Worm (Caenorhabditis elegans) whole organism, late embryonic: ENCODE data around the gene gcy-7.

Experiments
- C08G9.2 ChIP-seq: sonication (generic microtip); optimal IDR thresholded peaks from 2 replicates; lab custom pipeline; 2016; ENCODE audit warnings: mild to moderate bottlenecking, missing genetic modification characterization, moderate library complexity, missing compliant biosample characterization
- F13H6.1 ChIP-seq: sonication (generic microtip); optimal IDR thresholded peaks from 2 replicates; lab custom pipeline; 2016; ENCODE audit warnings: missing genetic modification characterization, missing compliant biosample characterization
- T23F11.4 ChIP-seq: fragments of 200-800 bp; sonication (Bioruptor generic); optimal IDR thresholded peaks from 2 replicates; lab custom pipeline; 2018; ENCODE audit warnings: mild to moderate bottlenecking, missing genetic modification characterization, missing compliant biosample characterization
- ceh-14 ChIP-seq: sonication (generic microtip); optimal IDR thresholded peaks from 2 replicates; lab custom pipeline; 2016; ENCODE audit warnings: missing genotype, missing genetic modification characterization, missing compliant biosample characterization
- ceh-18 ChIP-seq: sonication (generic microtip); optimal IDR thresholded peaks from 2 replicates; lab custom pipeline; 2016; ENCODE audit warnings: missing genetic modification characterization, missing compliant biosample characterization
- ceh-19 ChIP-seq: fragments of 200-800 bp; sonication (Bioruptor generic); optimal IDR thresholded peaks from 2 replicates; lab custom pipeline; 2018; ENCODE audit warnings: mild to moderate bottlenecking, missing genetic modification characterization, missing compliant biosample characterization
- ceh-22 ChIP-seq: sonication (generic microtip); optimal IDR thresholded peaks from 2 replicates; lab custom pipeline; 2017; ENCODE audit warnings: missing biosample characterization, missing genetic modification characterization
- ceh-24 ChIP-seq: sonication (generic microtip); optimal IDR thresholded peaks from 2 replicates; lab custom pipeline; 2016; ENCODE audit warnings: mild to moderate bottlenecking, missing genetic modification characterization, missing compliant biosample characterization
- ceh-31 ChIP-seq: sonication (generic microtip); optimal IDR thresholded peaks from 2 replicates; lab custom pipeline; 2016; ENCODE audit warnings: missing genetic modification characterization, missing compliant biosample characterization
- ceh-34 ChIP-seq: sonication (generic microtip); optimal IDR thresholded peaks from 2 replicates; lab custom pipeline; 2016; ENCODE audit warnings: mild to moderate bottlenecking, missing genetic modification characterization, missing compliant biosample characterization
- ceh-45 ChIP-seq: fragments of 200-800 bp; sonication (Bioruptor generic); IDR thresholded peaks from 2 replicates; pipeline ENCODE4 v1.3.6; 2022; ENCODE audit warnings: missing genetic modification reagents, missing genetic modification characterization, missing compliant biosample characterization
- ceh-48 ChIP-seq: sonication (generic microtip); optimal IDR thresholded peaks from 2 replicates; lab custom pipeline; 2016; ENCODE audit warnings: missing genetic modification characterization, inconsistent platforms, missing compliant biosample characterization
- che-1 ChIP-seq: sonication (generic microtip); optimal IDR thresholded peaks from 2 replicates; lab custom pipeline; 2016; ENCODE audit warnings: mild to moderate bottlenecking, missing genetic modification characterization, missing compliant biosample characterization
- dmd-4 ChIP-seq: sonication (generic microtip); optimal IDR thresholded peaks from 2 replicates; lab custom pipeline; 2016; ENCODE audit warnings: borderline replicate concordance, missing genetic modification characterization, missing compliant biosample characterization
- elt-2 ChIP-seq: sonication (generic microtip); optimal IDR thresholded peaks from 2 replicates; lab custom pipeline; 2016; ENCODE audit warnings: missing genetic modification reagents, missing genetic modification characterization, missing compliant biosample characterization
- ets-4 ChIP-seq: sonication (generic microtip); optimal IDR thresholded peaks from 2 replicates; lab custom pipeline; 2016; ENCODE audit warnings: missing genetic modification characterization, missing compliant biosample characterization
- eyg-1 ChIP-seq: sonication (generic microtip); optimal IDR thresholded peaks from 2 replicates; lab custom pipeline; 2016; ENCODE audit warnings: missing genotype, missing genetic modification characterization, missing compliant biosample characterization
- fax-1 ChIP-seq: sonication (generic microtip); optimal IDR thresholded peaks from 2 replicates; lab custom pipeline; 2016; ENCODE audit warnings: missing genotype, missing genetic modification characterization, missing compliant biosample characterization
- fkh-6 ChIP-seq: sonication (generic microtip); optimal IDR thresholded peaks from 2 replicates; lab custom pipeline; 2016; ENCODE audit warnings: missing genetic modification characterization, missing compliant biosample characterization
- hlh-30 ChIP-seq: sonication (generic microtip); optimal IDR thresholded peaks from 2 replicates; lab custom pipeline; 2017; ENCODE audit warnings: antibody characterized with exemption, missing genetic modification characterization, missing compliant biosample characterization; ENCODE audit not compliant: insufficient read depth
- hlh-6 ChIP-seq: sonication (generic microtip); optimal IDR thresholded peaks from 2 replicates; lab custom pipeline; 2016; ENCODE audit warnings: missing genotype, missing genetic modification characterization, missing compliant biosample characterization
- hlh-8 ChIP-seq: sonication (generic microtip); optimal IDR thresholded peaks from 2 replicates; lab custom pipeline; 2016; ENCODE audit warnings: missing genotype, missing genetic modification characterization, missing compliant biosample characterization
- madf-2 ChIP-seq: sonication (generic microtip); optimal IDR thresholded peaks from 2 replicates; lab custom pipeline; 2017; ENCODE audit warnings: missing genetic modification characterization, missing compliant biosample characterization
- nhr-232 ChIP-seq: sonication (generic microtip); optimal IDR thresholded peaks from 2 replicates; lab custom pipeline; 2016; ENCODE audit warnings: missing genetic modification characterization, missing compliant biosample characterization
- npax-4 ChIP-seq: sonication (generic microtip); optimal IDR thresholded peaks from 2 replicates; lab custom pipeline; 2016; ENCODE audit warnings: missing genetic modification characterization, missing compliant biosample characterization
- odd-2 ChIP-seq: sonication (generic microtip); optimal IDR thresholded peaks from 2 replicates; lab custom pipeline; 2017; ENCODE audit warnings: antibody characterized with exemption, mild to moderate bottlenecking, missing genetic modification characterization, missing compliant biosample characterization
- pag-3 ChIP-seq: sonication (generic microtip); optimal IDR thresholded peaks from 2 replicates; lab custom pipeline; 2016; ENCODE audit warnings: missing compliant biosample characterization, missing genetic modification characterization, borderline replicate concordance
- pat-9 ChIP-seq: fragments of 200-800 bp; sonication (Bioruptor generic); optimal IDR thresholded peaks from 2 replicates; lab custom pipeline; 2018; ENCODE audit warnings: mild to moderate bottlenecking, missing genetic modification characterization, moderate library complexity, missing compliant biosample characterization
- pha-4 ChIP-seq: fragments of 150-350 bp; optimal IDR thresholded peaks from 2 replicates; lab custom pipeline; 2018; ENCODE audit warnings: missing biosample characterization, missing genetic modification reagents, missing genetic modification characterization
- pqm-1 ChIP-seq: sonication (generic microtip); optimal IDR thresholded peaks from 2 replicates; lab custom pipeline; 2016; ENCODE audit warnings: missing genetic modification characterization, missing compliant biosample characterization
- rnt-1 ChIP-seq: sonication (generic microtip); optimal IDR thresholded peaks from 2 replicates; lab custom pipeline; 2016; ENCODE audit warnings: missing genetic modification characterization, missing compliant biosample characterization
- sdc-2 ChIP-seq: sonication (generic microtip); optimal IDR thresholded peaks from 2 replicates; lab custom pipeline; 2016; ENCODE audit warnings: missing genotype, missing genetic modification characterization, missing compliant biosample characterization
- sox-2 ChIP-seq: fragments of 200-800 bp; sonication (Bioruptor generic); IDR thresholded peaks from 2 replicates; pipeline ENCODE4 v1.3.6; 2022; ENCODE audit warnings: missing genetic modification reagents, missing genetic modification characterization, missing compliant biosample characterization
- sox-4 ChIP-seq: sonication (generic microtip); optimal IDR thresholded peaks from 2 replicates; lab custom pipeline; 2017; ENCODE audit warnings: mild to moderate bottlenecking, missing genetic modification characterization, inconsistent platforms, missing compliant biosample characterization
- syd-9 ChIP-seq: sonication (generic microtip); optimal IDR thresholded peaks from 2 replicates; lab custom pipeline; 2016; ENCODE audit warnings: mild to moderate bottlenecking, missing genetic modification characterization, moderate library complexity, missing compliant biosample characterization
- tbx-2 ChIP-seq: sonication (generic microtip); optimal IDR thresholded peaks from 2 replicates; lab custom pipeline; 2016; ENCODE audit warnings: missing genetic modification characterization, missing compliant biosample characterization
- unc-55 ChIP-seq: sonication (generic microtip); optimal IDR thresholded peaks from 2 replicates; lab custom pipeline; 2017; ENCODE audit warnings: missing biosample characterization, missing genetic modification reagents, missing genetic modification characterization
- zip-5 ChIP-seq: sonication (generic microtip); optimal IDR thresholded peaks from 2 replicates; lab custom pipeline; 2016; ENCODE audit warnings: missing genetic modification characterization, missing compliant biosample characterization

gcy-7 gene

ce11 chrV:8389307-8389706 lies 2.2 kb downstream of the gcy-7 start:
- TF ChIP-seq ceh-24 (tag; lab: Kevin White, UChicago) (no peak), hlh-30 (tag; lab: Kevin White, UChicago) (no peak), eyg-1 (tag; lab: Kevin White, UChicago) (no peak), pag-3 (tag; lab: Kevin White, UChicago) (no peak), pqm-1 (tag; lab: Kevin White, UChicago) (no peak), hlh-8 (tag; lab: Kevin White, UChicago) (no peak), ceh-22 (no peak), ets-4 (no peak), ceh-34 (tag; lab: Kevin White, UChicago) (no peak), sdc-2 (no peak), odd-2 (no peak), fkh-6 (tag; lab: Kevin White, UChicago) (no peak), ceh-14 (tag; lab: Kevin White, UChicago) (no peak), ceh-31 (tag; lab: Kevin White, UChicago) (no peak), dmd-4 (tag; lab: Kevin White, UChicago) (no peak), sox-2 (GFP tag; lab: Robert Waterston, UW) (no peak), npax-4 (tag; lab: Kevin White, UChicago) (no peak), rnt-1 (tag; lab: Kevin White, UChicago) (no peak)

- no peak for TF ChIP-seq ceh-34 (tag; lab: Kevin White, UChicago)
- TF ChIP-seq C08G9.2: no peak
- TF ChIP-seq ceh-19: no peak
- no peak for TF ChIP-seq hlh-6 (tag; lab: Kevin White, UChicago)
- no peak for TF ChIP-seq zip-5 (tag; lab: Kevin White, UChicago)
- no peak for TF ChIP-seq syd-9 (tag; lab: Kevin White, UChicago)
- no peak for TF ChIP-seq madf-2 (tag; lab: Kevin White, UChicago)
- TF ChIP-seq pqm-1 (tag; lab: Kevin White, UChicago): no peak
- TF ChIP-seq, all 69 proteins: peak for 0
Measured at ce11 chrV:8394357-8394850, 7.2 kb downstream of the gcy-7 start, which contains the start of the genes pho-6 and F52E1.3. Gene pho-6, minus strand, starts transcription at chrV:8394457. Gene F52E1.3, plus strand, starts transcription at chrV:8394800.

ce11 chrV:8400808-8401207 lies 13.7 kb downstream of the gcy-7 start:
- TF ChIP-seq ceh-48 (no peak), ceh-45 (GFP tag; lab: Robert Waterston, UW) (no peak), sdc-2 (no peak), fax-1 (tag; lab: Kevin White, UChicago) (no peak)
- TF ChIP-seq, all 69 proteins: peak for 0

- no peak for TF ChIP-seq sox-4 (tag; lab: Kevin White, UChicago)
- TF ChIP-seq che-1 (tag; lab: Kevin White, UChicago): no peak
- no peak for TF ChIP-seq elt-2 (tag; lab: Kevin White, UChicago)
Measured at ce11 chrV:8401267-8401666, 14.1 kb downstream of the gcy-7 start.

ce11 chrV:8402392-8402791 lies 15.2 kb downstream of the gcy-7 start, which contains the start of gene F52E1.9:
Gene F52E1.9, minus strand, starts transcription at chrV:8402669.
- TF ChIP-seq T23F11.4 (GFP tag; lab: Kevin White, UChicago): no peak
- no peak for TF ChIP-seq sox-2 (GFP tag; lab: Robert Waterston, UW)
- no peak for TF ChIP-seq C08G9.2
- no peak for TF ChIP-seq pha-4 (tag; lab: Kevin White, UChicago)
- no peak for TF ChIP-seq nhr-232 (tag; lab: Kevin White, UChicago)
- no peak for TF ChIP-seq ceh-22
- no peak for TF ChIP-seq ceh-18 (tag; lab: Kevin White, UChicago)
- TF ChIP-seq unc-55: no peak
- no peak for TF ChIP-seq ceh-45 (GFP tag; lab: Robert Waterston, UW)
- TF ChIP-seq pat-9 (tag; lab: Kevin White, UChicago): no peak
- no peak for TF ChIP-seq hlh-30 (tag; lab: Kevin White, UChicago)
- TF ChIP-seq tbx-2 (tag; lab: Kevin White, UChicago): no peak
- no peak for TF ChIP-seq F13H6.1
- TF ChIP-seq npax-4 (tag; lab: Kevin White, UChicago): no peak
- TF ChIP-seq hlh-6 (tag; lab: Kevin White, UChicago): no peak
